Worm (Caenorhabditis elegans): ENCODE data around the gene tbc-18.

DNA sequence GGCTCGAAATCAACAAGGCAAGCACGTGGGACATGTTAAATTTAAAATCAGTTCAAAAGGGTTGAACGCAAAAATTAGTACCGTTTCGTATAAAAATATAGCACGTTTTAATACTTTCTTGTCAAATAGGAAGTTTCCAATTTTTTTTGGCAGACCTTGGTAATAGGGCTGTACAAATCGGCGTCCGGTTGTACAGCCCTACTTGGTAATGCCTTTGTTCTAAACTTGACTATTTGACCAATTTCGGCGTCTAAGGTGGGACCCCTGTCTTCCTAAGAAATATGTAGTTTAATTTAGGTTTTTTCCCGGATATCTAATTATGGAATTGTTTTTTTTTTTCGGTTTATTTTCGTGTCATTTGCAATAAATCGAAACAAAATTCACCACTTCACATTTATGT lies 51.1 kb downstream of the tbc-18 start:
- no peak for TF ChIP-seq unc-86 (tag; optimal IDR thresholded peaks at IDR 0.05)
- no peak for TF ChIP-seq odd-2 (tag; optimal IDR thresholded peaks at IDR 0.05)
- TF ChIP-seq ceh-31 (tag; optimal IDR thresholded peaks at IDR 0.05) = no peak
- no peak for TF ChIP-seq pqm-1 (tag; optimal IDR thresholded peaks at IDR 0.05)
- TF ChIP-seq F13H6.1 (tag; optimal IDR thresholded peaks at IDR 0.05) = no peak
- no peak for TF ChIP-seq hlh-13 (GFP tag; optimal IDR thresholded peaks at IDR 0.05)
